In genomic region chr3L:3246378-3247129, dm6 we compare ENCODE assay signal across 6 fruit fly cellular contexts.
TF ChIP-seq lines count a peak whose summit lies in the region.

No protein-coding gene starts in this region.

- TF ChIP-seq CTCF in whole organism, embryonic (GFP tag; optimal IDR thresholded peaks at IDR 0.05; lab: Kevin White, UChicago) = no peak

TF ChIP-seq in whole organism, 6 proteins besides CTCF, POLR2A, EP300 and RAD21:
- no peak for TF ChIP-seq psq (optimal IDR thresholded peaks at IDR 0.05; lab: Kevin White, UChicago)
- TF ChIP-seq Dll (optimal IDR thresholded peaks at IDR 0.05; lab: Kevin White, UChicago) = peak; percentile 69
- peak; percentile 87 to 93 for TF ChIP-seq EcR (GFP tag; optimal IDR thresholded peaks at IDR 0.05; lab: Kevin White, UChicago)
- TF ChIP-seq pan (optimal IDR thresholded peaks at IDR 0.05; lab: Kevin White, UChicago) = no peak
- no peak for TF ChIP-seq usp (GFP tag; optimal IDR thresholded peaks at IDR 0.05; lab: Kevin White, UChicago)
- TF ChIP-seq CG8478 (optimal IDR thresholded peaks at IDR 0.05; lab: Kevin White, UChicago) = no peak

TF ChIP-seq in whole organism, adult, 20 proteins besides CTCF, POLR2A, EP300 and RAD21:
- peak; percentile 16 for TF ChIP-seq cic (GFP tag; optimal IDR thresholded peaks at IDR 0.05; lab: Kevin White, UChicago)
- no peak for TF ChIP-seq CG5204 (GFP tag; optimal IDR thresholded peaks at IDR 0.05; lab: Kevin White, UChicago)

TF ChIP-seq in whole organism, embryonic, 481 proteins besides CTCF, POLR2A, EP300 and RAD21:
- TF ChIP-seq Med (GFP tag; lab: Kevin White, UChicago) = peak; percentile 29
- TF ChIP-seq Drgx (GFP tag; IDR thresholded peaks at IDR 0.05; lab: Robert Waterston, UW) = peak; percentile 94
- peak; percentile 43; the same call in 1 of the 2 replicates for TF ChIP-seq crol (GFP tag; IDR thresholded peaks at IDR 0.05; lab: Robert Waterston, UW)
- TF ChIP-seq bsh (GFP tag; optimal IDR thresholded peaks at IDR 0.05; lab: Kevin White, UChicago) = peak in 1 of 2 experiments; percentile 99
- TF ChIP-seq CG2202 (tag; optimal IDR thresholded peaks at IDR 0.05; lab: Kevin White, UChicago) = no peak
- peak; percentile 94 for TF ChIP-seq lbe (GFP tag; optimal IDR thresholded peaks at IDR 0.05; lab: Kevin White, UChicago)
- TF ChIP-seq chinmo (GFP tag; IDR thresholded peaks at IDR 0.05; lab: Robert Waterston, UW; ENCODE audit: partially characterized antibody) = 0 out of 4 replicates have a peak, but pooled peaks have one; percentile 38
- peak; percentile 100 for TF ChIP-seq nom (GFP tag; optimal IDR thresholded peaks at IDR 0.05; lab: Kevin White, UChicago)
- TF ChIP-seq Oaz (GFP tag; IDR thresholded peaks at IDR 0.05; lab: Robert Waterston, UW) = no peak
- TF ChIP-seq Trl (optimal IDR thresholded peaks at IDR 0.05; lab: Kevin White, UChicago) = peak in 1 of 2 experiments; percentile 7
- no peak for TF ChIP-seq Trl (GFP tag; optimal IDR thresholded peaks at IDR 0.05; lab: Kevin White, UChicago)
- peak; percentile 98 for TF ChIP-seq corto (GFP tag; optimal IDR thresholded peaks at IDR 0.05; lab: Kevin White, UChicago)
- TF ChIP-seq pho (GFP tag; optimal IDR thresholded peaks at IDR 0.05; lab: Kevin White, UChicago) = no peak

TF ChIP-seq in whole organism, prepupa, 60 proteins besides CTCF, POLR2A, EP300 and RAD21 (continues in another document):
- TF ChIP-seq fd59A (GFP tag; optimal IDR thresholded peaks at IDR 0.05; lab: Kevin White, UChicago) (peak; percentile 83), Eip75B (GFP tag; optimal IDR thresholded peaks at IDR 0.05; lab: Kevin White, UChicago) (peak; percentile 93), fkh (GFP tag; optimal IDR thresholded peaks at IDR 0.05; lab: Kevin White, UChicago) (no peak), dac (GFP tag; optimal IDR thresholded peaks at IDR 0.05; lab: Kevin White, UChicago) (peak; percentile 67), CG3919 (GFP tag; optimal IDR thresholded peaks at IDR 0.05; lab: Kevin White, UChicago) (peak; percentile 87), esn (GFP tag; optimal IDR thresholded peaks at IDR 0.05; lab: Kevin White, UChicago) (peak; percentile 90), dsx (GFP tag; optimal IDR thresholded peaks at IDR 0.05; lab: Kevin White, UChicago; ENCODE audit: poor library complexity, severe bottlenecking) (peak; percentile 99), CG1621 (tag; optimal IDR thresholded peaks at IDR 0.05; lab: Kevin White, UChicago) (peak; percentile 97), Gug (GFP tag; IDR thresholded peaks at IDR 0.05; lab: Robert Waterston, UW) (peak; percentile 86), net (GFP tag; optimal IDR thresholded peaks at IDR 0.05; lab: Kevin White, UChicago) (peak; percentile 96), CG31627 (GFP tag; optimal IDR thresholded peaks at IDR 0.05; lab: Kevin White, UChicago) (peak; percentile 91), CG10631 (GFP tag; optimal IDR thresholded peaks at IDR 0.05; lab: Kevin White, UChicago) (peak; percentile 82), svp (GFP tag; lab: Kevin White, UChicago) (peak; percentile 94), lz (GFP tag; optimal IDR thresholded peaks at IDR 0.05; lab: Kevin White, UChicago) (peak; percentile 86), Sox14 (GFP tag; optimal IDR thresholded peaks at IDR 0.05; lab: Kevin White, UChicago) (peak; percentile 63), CG8119 (GFP tag; IDR thresholded peaks at IDR 0.05; lab: Robert Waterston, UW) (peak; percentile 95), CG6808 (GFP tag; optimal IDR thresholded peaks at IDR 0.05; lab: Kevin White, UChicago) (peak; percentile 99), CG32006 (GFP tag; optimal IDR thresholded peaks at IDR 0.05; lab: Kevin White, UChicago) (peak; percentile 72), vri (GFP tag; optimal IDR thresholded peaks at IDR 0.05; lab: Kevin White, UChicago) (peak; percentile 94), Ets96B (tag; optimal IDR thresholded peaks at IDR 0.05; lab: Kevin White, UChicago) (peak; percentile 99), ss (GFP tag; optimal IDR thresholded peaks at IDR 0.05; lab: Kevin White, UChicago) (peak; percentile 100), CG6163 (GFP tag; IDR thresholded peaks at IDR 0.05; lab: Robert Waterston, UW) (peak; percentile 99), fd85E (GFP tag; optimal IDR thresholded peaks at IDR 0.05; lab: Kevin White, UChicago) (peak; percentile 65), CG6276 (GFP tag; optimal IDR thresholded peaks at IDR 0.05; lab: Kevin White, UChicago) (peak; percentile 94)

TF ChIP-seq in whole organism, pupa, 21 proteins besides CTCF, POLR2A, EP300 and RAD21:
- peak; percentile 96 for TF ChIP-seq CG14655 (GFP tag; optimal IDR thresholded peaks at IDR 0.05; lab: Kevin White, UChicago)
- TF ChIP-seq CG15710 (tag; optimal IDR thresholded peaks at IDR 0.05; lab: Kevin White, UChicago) = peak; percentile 99
- TF ChIP-seq CG13204 (GFP tag; optimal IDR thresholded peaks at IDR 0.05; lab: Kevin White, UChicago) = peak; percentile 99
- TF ChIP-seq CG17806 (tag; optimal IDR thresholded peaks at IDR 0.05; lab: Kevin White, UChicago) = peak; percentile 98
- TF ChIP-seq gl (tag; optimal IDR thresholded peaks at IDR 0.05; lab: Kevin White, UChicago) = peak; percentile 100
- TF ChIP-seq CG34367 (tag; optimal IDR thresholded peaks at IDR 0.05; lab: Kevin White, UChicago) = peak; percentile 98
- peak; percentile 99 for TF ChIP-seq Pif1A (GFP tag; optimal IDR thresholded peaks at IDR 0.05; lab: Kevin White, UChicago)
- peak; percentile 87 for TF ChIP-seq CG8301 (tag; optimal IDR thresholded peaks at IDR 0.05; lab: Kevin White, UChicago)
- peak; percentile 96 for TF ChIP-seq CG9948 (tag; optimal IDR thresholded peaks at IDR 0.05; lab: Kevin White, UChicago)
- peak; percentile 97 for TF ChIP-seq CG4496 (GFP tag; IDR thresholded peaks at IDR 0.05; lab: Robert Waterston, UW)
- TF ChIP-seq rn (GFP tag; IDR thresholded peaks at IDR 0.05; lab: Robert Waterston, UW) = peak; percentile 91
- TF ChIP-seq Ets98B (GFP tag; IDR thresholded peaks at IDR 0.05; lab: Robert Waterston, UW) = peak; percentile 94
- TF ChIP-seq Snoo (tag; optimal IDR thresholded peaks at IDR 0.05; lab: Kevin White, UChicago) = peak; percentile 99
- 0 out of 2 replicates have a peak, but pooled peaks have one; percentile 27 for TF ChIP-seq CG10348 (GFP tag; IDR thresholded peaks at IDR 0.05; lab: Robert Waterston, UW)
- peak; percentile 99 for TF ChIP-seq Pif1B (GFP tag; optimal IDR thresholded peaks at IDR 0.05; lab: Kevin White, UChicago)
- TF ChIP-seq D1 (tag; optimal IDR thresholded peaks at IDR 0.05; lab: Kevin White, UChicago) = peak; percentile 97
- peak; percentile 99 for TF ChIP-seq CG8159 (tag; optimal IDR thresholded peaks at IDR 0.05; lab: Kevin White, UChicago)
- peak; percentile 92 for TF ChIP-seq CG32121 (GFP tag; IDR thresholded peaks at IDR 0.05; lab: Robert Waterston, UW)
- peak; percentile 99 for TF ChIP-seq CG12605 (GFP tag; IDR thresholded peaks at IDR 0.05; lab: Robert Waterston, UW)
- peak; percentile 96 for TF ChIP-seq fd96Ca (GFP tag; IDR thresholded peaks at IDR 0.05; lab: Robert Waterston, UW)
- TF ChIP-seq EcR (GFP tag; optimal IDR thresholded peaks at IDR 0.05; lab: Kevin White, UChicago) = peak; percentile 100

TF ChIP-seq in whole organism, wandering third instar larva, 38 proteins besides CTCF, POLR2A, EP300 and RAD21 (continues in another document):
- TF ChIP-seq jim (GFP tag; optimal IDR thresholded peaks at IDR 0.05; lab: Kevin White, UChicago) = peak; percentile 99
- peak; percentile 99 for TF ChIP-seq CrebA (GFP tag; optimal IDR thresholded peaks at IDR 0.05; lab: Kevin White, UChicago; ENCODE audit: borderline replicate concordance)
- TF ChIP-seq Rel (GFP tag; optimal IDR thresholded peaks at IDR 0.05; lab: Kevin White, UChicago) = peak; percentile 100
- peak; percentile 91 for TF ChIP-seq Rel (tag; optimal IDR thresholded peaks at IDR 0.05; lab: Kevin White, UChicago)
- TF ChIP-seq woc (GFP tag; optimal IDR thresholded peaks at IDR 0.05; lab: Kevin White, UChicago) = peak; percentile 86
- TF ChIP-seq dsf (GFP tag; optimal IDR thresholded peaks at IDR 0.05; lab: Kevin White, UChicago; ENCODE audit: borderline replicate concordance) = no peak
- peak; percentile 74 to 95 for TF ChIP-seq foxo (GFP tag; optimal IDR thresholded peaks at IDR 0.05; lab: Kevin White, UChicago)
- TF ChIP-seq Myc (optimal IDR thresholded peaks at IDR 0.05; lab: Kevin White, UChicago) = no peak
- peak; percentile 32 to 59 for TF ChIP-seq dl (GFP tag; optimal IDR thresholded peaks at IDR 0.05; lab: Kevin White, UChicago; ENCODE audit: insufficient read depth in 1 of 2, partially characterized antibody in 2 of 2)
- peak; percentile 90 for TF ChIP-seq HLH106 (tag; optimal IDR thresholded peaks at IDR 0.05; lab: Kevin White, UChicago)
- TF ChIP-seq br (GFP tag; optimal IDR thresholded peaks at IDR 0.05; lab: Kevin White, UChicago) = peak; percentile 90
- peak; percentile 99 for TF ChIP-seq Sp1 (GFP tag; optimal IDR thresholded peaks at IDR 0.05; lab: Kevin White, UChicago)
- TF ChIP-seq h (GFP tag; optimal IDR thresholded peaks at IDR 0.05; lab: Kevin White, UChicago) = peak; percentile 89
- TF ChIP-seq Hr78 (GFP tag; optimal IDR thresholded peaks at IDR 0.05; lab: Kevin White, UChicago) = no peak
- TF ChIP-seq pan (optimal IDR thresholded peaks at IDR 0.05; lab: Kevin White, UChicago) = no peak
- peak; percentile 61 for TF ChIP-seq Dif (GFP tag; optimal IDR thresholded peaks at IDR 0.05; lab: Kevin White, UChicago; ENCODE audit: partially characterized antibody)
- peak; percentile 58 for TF ChIP-seq Hnf4 (GFP tag; optimal IDR thresholded peaks at IDR 0.05; lab: Kevin White, UChicago)
- peak; percentile 63 for TF ChIP-seq Hr83 (GFP tag; optimal IDR thresholded peaks at IDR 0.05; lab: Kevin White, UChicago; ENCODE audit: poor library complexity, severe bottlenecking)
- TF ChIP-seq brk (GFP tag; optimal IDR thresholded peaks at IDR 0.05; lab: Kevin White, UChicago) = peak; percentile 89
- TF ChIP-seq Jra (GFP tag; optimal IDR thresholded peaks at IDR 0.05; lab: Kevin White, UChicago) = peak; percentile 89
- no peak for TF ChIP-seq sv (GFP tag; optimal IDR thresholded peaks at IDR 0.05; lab: Kevin White, UChicago)
- peak; percentile 25 for TF ChIP-seq GATAd (GFP tag; optimal IDR thresholded peaks at IDR 0.05; lab: Kevin White, UChicago)
- peak; percentile 85 for TF ChIP-seq OdsH (GFP tag; optimal IDR thresholded peaks at IDR 0.05; lab: Kevin White, UChicago)
- TF ChIP-seq Dfd (GFP tag; optimal IDR thresholded peaks at IDR 0.05; lab: Kevin White, UChicago) = no peak
- TF ChIP-seq usp (GFP tag; optimal IDR thresholded peaks at IDR 0.05; lab: Kevin White, UChicago) = no peak
- peak; percentile 88 for TF ChIP-seq rgr (GFP tag; optimal IDR thresholded peaks at IDR 0.05; lab: Kevin White, UChicago)
- peak; percentile 82 for TF ChIP-seq CG32264 (GFP tag; optimal IDR thresholded peaks at IDR 0.05; lab: Kevin White, UChicago)
- TF ChIP-seq tai (GFP tag; optimal IDR thresholded peaks at IDR 0.05; lab: Kevin White, UChicago) = peak; percentile 80
- peak; percentile 96 for TF ChIP-seq ey (GFP tag; optimal IDR thresholded peaks at IDR 0.05; lab: Kevin White, UChicago)
- TF ChIP-seq sage (GFP tag; optimal IDR thresholded peaks at IDR 0.05; lab: Kevin White, UChicago) = peak; percentile 97
- TF ChIP-seq CG9705 (GFP tag; optimal IDR thresholded peaks at IDR 0.05; lab: Kevin White, UChicago) = peak; percentile 69
